Fruit fly (Drosophila melanogaster) whole organism, adult: ENCODE measurements around the gene CG32270.

Source experiments
- CG11617 ChIP-seq: fragments of 200-800 bp; sonication (Bioruptor generic); optimal IDR thresholded peaks from 2 replicates; lab custom pipeline; 2017; ENCODE audit warnings: mild to moderate bottlenecking, missing biosample characterization, missing genetic modification reagents, missing genetic modification characterization
- CG1620 ChIP-seq: fragments of 200-800 bp; sonication (Bioruptor generic); optimal IDR thresholded peaks from 2 replicates; lab custom pipeline; 2016; ENCODE audit warnings: missing biosample characterization, missing genetic modification characterization
- CG5204 ChIP-seq: fragments of 200-800 bp; sonication (Bioruptor generic); optimal IDR thresholded peaks from 2 replicates; lab custom pipeline; 2016; ENCODE audit warnings: missing biosample characterization, missing genetic modification characterization
- CG7045 ChIP-seq: fragments of 200-800 bp; sonication (Bioruptor generic); optimal IDR thresholded peaks from 2 replicates; lab custom pipeline; 2017; ENCODE audit warnings: missing biosample characterization, mild to moderate bottlenecking, missing genetic modification characterization
- Clk ChIP-seq: fragments of 200-800 bp; sonication (Bioruptor generic); optimal IDR thresholded peaks from 2 replicates; lab custom pipeline; 2017; ENCODE audit warnings: missing biosample characterization, missing genetic modification characterization
- bab1 ChIP-seq: fragments of 200-800 bp; sonication (Bioruptor generic); optimal IDR thresholded peaks from 3 replicates; lab custom pipeline; 2019; ENCODE audit warnings: missing biosample characterization, mild to moderate bottlenecking, missing genetic modification characterization, moderate library complexity
- cnc ChIP-seq, 2 experiments: fragments of >200 bp; optimal IDR thresholded peaks; 2 replicates each; lab custom pipeline; 2017
- kay ChIP-seq: fragments of 200-800 bp; sonication (Bioruptor generic); peaks from one replicate; lab custom pipeline; 2016; ENCODE audit warnings: missing biosample characterization, missing genetic modification characterization, borderline replicate concordance
- pad ChIP-seq: fragments of 200-800 bp; sonication (Bioruptor generic); optimal IDR thresholded peaks from 3 replicates; lab custom pipeline; 2017; ENCODE audit warnings: missing biosample characterization, missing genetic modification characterization, mild to moderate bottlenecking, moderate library complexity, missing genetic modification reagents
- toe ChIP-seq: fragments of 200-800 bp; sonication (Bioruptor generic); optimal IDR thresholded peaks from 2 replicates; lab custom pipeline; 2016; ENCODE audit warnings: missing biosample characterization, missing genetic modification characterization

DNA sequence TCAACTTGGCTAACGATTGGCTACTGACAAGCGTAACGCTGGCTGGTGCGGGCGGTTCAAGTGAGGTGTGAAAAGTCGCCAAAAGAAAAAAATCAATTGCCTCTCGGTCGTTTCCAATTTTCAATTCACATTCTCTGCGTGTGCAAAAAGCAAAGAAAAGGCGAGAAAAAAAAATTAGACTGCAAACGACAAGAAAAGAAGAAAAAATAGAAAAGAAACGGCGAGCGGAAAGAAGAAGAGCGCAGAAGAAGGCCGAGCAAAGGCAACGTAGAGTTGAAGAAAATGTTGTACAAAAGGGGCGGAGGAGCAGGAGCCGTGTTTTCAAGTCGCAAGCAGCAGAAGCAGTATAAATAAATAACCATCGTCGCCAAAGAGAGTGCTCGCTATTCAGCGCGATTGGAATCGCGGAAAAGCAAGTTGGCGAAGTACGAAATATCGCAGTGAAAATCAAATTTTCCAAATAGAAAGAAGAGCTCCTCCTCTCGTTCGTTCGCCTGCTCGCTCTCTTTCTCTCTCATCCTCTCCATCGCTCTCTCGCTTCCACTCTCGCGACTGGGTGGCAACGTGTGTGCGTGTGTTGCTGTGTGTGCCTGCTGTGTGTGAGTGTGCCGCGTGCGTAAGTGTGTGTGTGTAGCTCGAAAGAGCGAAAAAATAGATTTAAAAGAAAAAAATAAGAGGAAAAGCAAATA lies 17.1 kb upstream of the CG32270 start:
- TF ChIP-seq cnc (optimal IDR thresholded peaks at IDR 0.05; lab: Kevin White, UChicago) (no peak), Clk (GFP tag; lab: Kevin White, UChicago) (no peak), toe (no peak), CG7045 (peak; percentile 32), CG1620 (GFP tag; lab: Kevin White, UChicago) (no peak), CG5204 (GFP tag; lab: Kevin White, UChicago) (no peak), kay (no peak), bab1 (GFP tag; lab: Kevin White, UChicago) (no peak), CG11617 (GFP tag; lab: Kevin White, UChicago) (peak; percentile 49), pad (GFP tag; lab: Kevin White, UChicago) (peak; percentile 26)
